Worm (Caenorhabditis elegans) whole organism, late embryonic: ENCODE measurements around the gene pqn-13.

Source experiments
- dve-1 ChIP-seq: sonication (generic microtip); optimal IDR thresholded peaks from 2 replicates; lab custom pipeline; 2017; ENCODE audit warnings: antibody characterized with exemption, mild to moderate bottlenecking, missing genetic modification characterization, missing compliant biosample characterization
- nfya-1 ChIP-seq: sonication (generic microtip); optimal IDR thresholded peaks from 2 replicates; lab custom pipeline; 2017; ENCODE audit warnings: missing genetic modification characterization, mild to moderate bottlenecking, missing compliant biosample characterization, antibody characterized with exemption, moderate library complexity

DNA sequence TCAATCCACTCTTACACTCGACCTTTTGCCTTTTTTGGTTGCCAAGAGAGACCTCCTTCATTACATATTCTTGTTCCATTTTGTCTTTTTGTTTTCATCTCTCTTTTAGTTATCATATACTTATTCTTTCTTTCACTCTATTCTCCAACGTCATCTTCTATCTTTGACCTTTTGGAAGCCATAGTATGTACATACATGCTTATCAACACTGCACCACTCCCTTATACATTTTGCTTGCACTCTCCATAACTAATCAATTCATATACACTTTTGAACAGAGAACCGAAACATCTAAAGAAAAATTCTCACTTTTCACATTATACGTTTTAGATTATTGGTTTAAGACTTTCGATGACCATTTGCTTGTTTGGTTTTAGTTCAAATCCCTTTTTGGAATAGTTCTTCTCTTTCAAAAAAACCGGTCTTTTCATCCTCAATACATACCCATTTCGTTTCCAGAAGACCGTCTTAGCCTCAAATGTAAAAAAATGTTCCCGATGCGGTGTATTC, 21.9 kb downstream of the pqn-13 start, which contains the start of gene hex-2:
- TF ChIP-seq dve-1 (tag; lab: Kevin White, UChicago) = no peak
- no peak for TF ChIP-seq nfya-1 (tag; lab: Kevin White, UChicago)
